Worm (Caenorhabditis elegans): ENCODE results near the gene idpc-4.

DNA sequence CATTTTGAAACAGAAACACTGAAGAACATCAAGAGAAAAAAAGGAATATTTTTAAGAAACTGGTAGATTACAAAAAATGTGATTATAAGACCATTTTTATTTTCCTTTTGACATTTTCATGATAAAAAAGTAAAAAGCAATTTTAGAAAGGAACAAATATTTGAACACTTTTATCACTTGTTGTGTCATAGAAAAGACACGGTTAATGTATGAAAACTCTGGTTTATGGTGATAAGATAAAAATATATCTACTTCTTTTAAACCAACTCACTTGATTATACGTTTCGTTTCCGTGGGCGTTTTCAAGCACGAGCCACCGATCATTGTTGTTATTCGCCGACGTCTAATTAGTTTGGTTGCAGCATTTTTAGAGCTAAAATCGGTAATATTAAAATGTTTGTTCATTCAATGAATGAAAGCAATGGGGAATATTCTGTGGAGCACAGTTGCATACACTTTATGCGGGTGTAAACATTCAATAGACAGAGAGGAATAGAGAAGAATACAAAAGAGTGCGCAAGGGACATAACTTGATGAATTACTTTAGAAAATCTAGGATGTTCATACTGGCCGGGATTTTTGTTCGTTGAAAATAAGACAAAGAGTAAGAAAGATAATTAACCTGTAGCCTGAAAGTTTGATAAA is 48.1 kb downstream of the idpc-4 start, which contains the start of gene sulp-8:
- TF ChIP-seq him-1 (tag; optimal IDR thresholded peaks at IDR 0.05) (no peak), dao-5 (tag; optimal IDR thresholded peaks at IDR 0.05) (no peak), W03F9.2 (tag; optimal IDR thresholded peaks at IDR 0.05) (no peak)
